Worm (Caenorhabditis elegans) whole organism, L3 larva: Measurements from ENCODE around the gene ZK1010.2.

Experiments
- R02D3.7 ChIP-seq: fragments of 150-350 bp; optimal IDR thresholded peaks from 2 replicates; lab custom pipeline; 2014; ENCODE audit warnings: missing biosample characterization, missing genetic modification characterization
- ama-1 ChIP-seq: fragments of 150-350 bp; optimal IDR thresholded peaks from 2 replicates; lab custom pipeline; 2018
- egl-27 ChIP-seq: sonication (generic microtip); optimal IDR thresholded peaks from 4 replicates; lab custom pipeline; 2017; ENCODE audit warnings: missing biosample characterization, missing genetic modification reagents, missing genetic modification characterization
- fkh-10 ChIP-seq: sonication (generic microtip); optimal IDR thresholded peaks from 2 replicates; lab custom pipeline; 2017; ENCODE audit warnings: missing biosample characterization, missing genetic modification reagents, missing genetic modification characterization
- fkh-2 ChIP-seq: fragments of 150-350 bp; optimal IDR thresholded peaks from 2 replicates; lab custom pipeline; 2014; ENCODE audit warnings: missing biosample characterization, missing genetic modification reagents, missing genetic modification characterization
- lin-39 ChIP-seq: fragments of 150-350 bp; optimal IDR thresholded peaks from 2 replicates; lab custom pipeline; 2018; ENCODE audit warnings: missing biosample characterization, missing genetic modification reagents, missing genetic modification characterization
- mdl-1 ChIP-seq: fragments of 150-350 bp; optimal IDR thresholded peaks from 2 replicates; lab custom pipeline; 2014; ENCODE audit warnings: missing biosample characterization, missing genetic modification characterization
- nhr-11 ChIP-seq: fragments of 150-350 bp; optimal IDR thresholded peaks from 2 replicates; lab custom pipeline; 2014; ENCODE audit warnings: missing biosample characterization, missing genetic modification characterization
- nhr-12 ChIP-seq: fragments of 150-350 bp; optimal IDR thresholded peaks from 2 replicates; lab custom pipeline; 2014; ENCODE audit warnings: missing biosample characterization, missing genetic modification characterization
- nhr-23 ChIP-seq: fragments of 150-350 bp; optimal IDR thresholded peaks from 2 replicates; lab custom pipeline; 2014; ENCODE audit warnings: missing biosample characterization, missing genetic modification reagents, missing genetic modification characterization
- unc-39 ChIP-seq: sonication (generic microtip); optimal IDR thresholded peaks from 4 replicates; lab custom pipeline; 2017; ENCODE audit warnings: missing biosample characterization, missing genetic modification characterization

DNA sequence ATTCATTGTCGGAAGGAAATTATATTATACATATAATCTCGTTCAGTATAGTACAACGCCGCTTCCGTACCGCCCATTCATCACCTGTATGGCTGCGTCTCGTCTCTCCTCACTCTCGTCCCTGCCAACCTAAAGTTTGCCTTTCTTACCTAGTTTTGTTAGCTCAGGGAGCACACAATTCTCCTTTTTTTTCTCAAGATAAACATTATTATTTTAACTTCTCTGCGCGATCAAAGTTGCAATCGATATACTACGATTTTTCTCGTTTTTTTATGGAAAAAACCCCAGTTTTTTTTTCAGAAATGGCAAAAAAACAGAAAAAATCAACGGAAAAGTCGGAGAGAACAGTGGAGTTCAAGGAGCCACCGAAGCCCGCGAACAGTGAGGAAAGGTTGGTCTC, 43.2 kb downstream of the ZK1010.2 start, which contains the start of gene epg-3:
- TF ChIP-seq R02D3.7 (tag; lab: Kevin White, UChicago) (no peak), nhr-23 (no peak), mdl-1 (tag; lab: Kevin White, UChicago) (no peak), nhr-11 (tag; lab: Kevin White, UChicago) (no peak), fkh-2 (tag; lab: Kevin White, UChicago) (no peak), fkh-10 (GFP tag; lab: Kevin White, UChicago) (no peak), ama-1 (no peak), unc-39 (tag; lab: Kevin White, UChicago) (no peak), lin-39 (tag; lab: Kevin White, UChicago) (no peak), egl-27 (tag; lab: Kevin White, UChicago) (no peak), nhr-12 (tag; lab: Kevin White, UChicago) (no peak)
